Fruit fly (Drosophila melanogaster) whole organism: ENCODE measurements around the gene CG4896.

ENCODE experiments used
- CG8478 ChIP-seq: fragments of >200 bp; optimal IDR thresholded peaks from 2 replicates; lab custom pipeline; 2018; ENCODE audit warnings: inconsistent platforms
- Dll ChIP-seq: fragments of >200 bp; optimal IDR thresholded peaks from 2 replicates; lab custom pipeline; 2017
- EcR ChIP-seq, 2 experiments: fragments of >200 bp; optimal IDR thresholded peaks; 2 replicates each; lab custom pipeline; 2017; ENCODE audit warnings: missing biosample characterization in 2 of 2, missing genetic modification characterization in 2 of 2, missing genetic modification reagents in 2 of 2
- pan ChIP-seq: fragments of >200 bp; optimal IDR thresholded peaks from 2 replicates; lab custom pipeline; 2017
- psq ChIP-seq: fragments of >200 bp; optimal IDR thresholded peaks from 2 replicates; lab custom pipeline; 2017
- usp ChIP-seq: fragments of >200 bp; optimal IDR thresholded peaks from 2 replicates; lab custom pipeline; 2017; ENCODE audit warnings: missing biosample characterization, missing genetic modification characterization, mixed read lengths

The CG4896 gene

dm6 chr2L:1211528-1211927, 34.0 kb downstream of the CG4896 start:
- TF ChIP-seq usp, result no peak
- TF ChIP-seq CG8478 (lab: Kevin White, UChicago), result no peak
- no peak for TF ChIP-seq EcR (GFP tag; optimal IDR thresholded peaks at IDR 0.05; lab: Kevin White, UChicago)
- TF ChIP-seq pan, result no peak
- no peak for TF ChIP-seq psq (lab: Kevin White, UChicago)
- no peak for TF ChIP-seq Dll (lab: Kevin White, UChicago)

DNA sequence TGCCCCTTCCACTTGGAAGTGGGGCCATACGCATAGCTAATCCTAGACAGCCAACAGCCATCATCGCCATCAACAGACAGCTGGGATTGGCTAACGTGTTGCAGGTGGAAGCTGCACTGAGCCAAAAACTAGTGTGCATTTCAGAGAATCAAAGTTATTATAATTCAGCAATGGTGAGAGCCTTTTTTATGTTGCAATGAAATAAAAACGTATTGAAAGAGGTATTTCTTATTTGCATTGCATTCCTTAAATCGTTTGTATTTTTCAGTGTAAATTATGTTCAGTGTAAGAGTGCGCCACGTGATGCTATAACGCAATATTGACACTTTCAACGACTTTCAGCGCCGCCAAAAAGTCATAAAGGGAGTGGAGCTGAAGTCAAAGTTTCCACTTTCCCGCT, 36.1 kb downstream of the CG4896 start:
- TF ChIP-seq Dll (lab: Kevin White, UChicago) (no peak), pan (no peak), CG8478 (lab: Kevin White, UChicago) (no peak), psq (lab: Kevin White, UChicago) (no peak), EcR (GFP tag; optimal IDR thresholded peaks at IDR 0.05; lab: Kevin White, UChicago) (no peak), usp (no peak)

DNA sequence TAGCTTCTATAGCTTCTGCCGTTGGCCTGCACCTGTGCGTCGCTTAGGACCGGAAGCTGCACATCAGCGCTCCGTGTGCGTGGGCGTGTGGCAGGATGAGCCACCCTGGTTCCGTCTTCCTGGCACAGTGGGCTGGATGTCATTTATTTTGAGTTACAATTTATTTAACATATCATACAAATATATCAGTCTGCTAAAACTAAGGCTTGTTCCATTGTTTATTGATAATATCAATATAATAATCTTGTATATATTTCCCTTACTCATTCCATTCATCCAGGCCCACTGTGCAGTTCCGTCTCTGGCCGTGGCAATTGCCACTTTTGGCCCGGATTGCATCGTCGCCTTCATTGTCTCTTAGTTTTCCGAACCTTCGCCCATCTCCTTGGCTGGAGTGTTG, 37.0 kb downstream of the CG4896 start:
- TF ChIP-seq EcR (GFP tag; optimal IDR thresholded peaks at IDR 0.05; lab: Kevin White, UChicago) (no peak), CG8478 (lab: Kevin White, UChicago) (no peak), Dll (lab: Kevin White, UChicago) (no peak), usp (no peak), psq (lab: Kevin White, UChicago) (no peak), pan (no peak)

DNA sequence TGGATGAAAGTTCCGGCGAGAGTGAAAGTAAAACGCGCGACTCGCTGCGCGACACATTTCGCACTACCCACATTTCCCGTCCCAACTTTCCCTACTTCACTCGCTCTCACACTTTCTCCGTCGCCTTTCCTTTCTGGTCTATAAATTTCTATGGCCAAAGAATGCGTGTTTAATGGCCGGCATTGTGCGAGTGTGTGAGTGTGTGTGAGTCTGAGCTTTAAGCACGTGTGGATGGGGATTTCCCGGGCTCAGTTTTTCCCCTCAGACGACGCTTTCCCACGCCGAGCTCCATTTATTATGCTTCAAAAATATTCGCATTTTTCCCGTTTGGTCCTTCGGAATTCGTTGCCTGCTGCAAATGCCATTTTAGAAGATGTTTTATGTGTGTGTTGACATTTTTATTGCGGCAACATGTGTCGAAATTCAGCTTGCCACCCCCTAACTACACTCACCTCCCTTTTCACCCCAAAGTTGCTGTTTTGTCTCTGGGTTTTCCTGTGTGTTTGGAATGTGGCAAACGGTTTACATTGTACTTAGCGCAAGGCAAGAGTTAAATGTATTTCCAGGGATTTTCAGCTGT, 39.6 kb downstream of the CG4896 start:
- TF ChIP-seq psq (lab: Kevin White, UChicago) (no peak), Dll (lab: Kevin White, UChicago) (no peak), EcR (GFP tag; optimal IDR thresholded peaks at IDR 0.05; lab: Kevin White, UChicago) (no peak), CG8478 (lab: Kevin White, UChicago) (no peak), pan (no peak), usp (no peak)

DNA sequence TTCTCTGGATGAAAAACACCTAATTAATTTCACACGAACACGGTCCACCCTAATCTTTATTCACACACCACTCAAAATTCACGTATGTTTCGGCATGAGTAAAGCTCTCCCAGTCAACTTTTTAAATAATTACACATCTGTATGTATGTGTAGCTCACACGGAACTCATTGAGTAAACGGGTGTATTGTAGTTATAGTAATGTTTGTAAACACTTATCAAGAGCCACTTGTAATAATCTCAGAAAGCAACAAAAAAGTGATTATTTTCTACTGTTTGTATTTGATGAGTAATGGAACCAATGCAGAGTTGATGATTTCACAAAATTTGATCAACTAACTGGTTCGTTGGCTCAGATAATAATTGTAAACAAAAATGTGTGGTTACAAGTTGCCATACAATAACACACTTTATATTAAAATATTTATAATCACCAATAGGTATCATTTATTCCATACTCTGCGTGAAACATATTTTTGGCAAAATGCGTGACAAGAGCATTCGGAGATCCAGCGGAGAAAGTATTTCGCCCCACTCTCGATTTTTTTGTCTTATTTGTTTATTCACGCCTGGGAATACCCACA, 40.5 kb downstream of the CG4896 start:
- TF ChIP-seq pan (peak; percentile 62), EcR (GFP tag; optimal IDR thresholded peaks at IDR 0.05; lab: Kevin White, UChicago) (no peak), psq (lab: Kevin White, UChicago) (no peak), Dll (lab: Kevin White, UChicago) (no peak), usp (no peak)

DNA sequence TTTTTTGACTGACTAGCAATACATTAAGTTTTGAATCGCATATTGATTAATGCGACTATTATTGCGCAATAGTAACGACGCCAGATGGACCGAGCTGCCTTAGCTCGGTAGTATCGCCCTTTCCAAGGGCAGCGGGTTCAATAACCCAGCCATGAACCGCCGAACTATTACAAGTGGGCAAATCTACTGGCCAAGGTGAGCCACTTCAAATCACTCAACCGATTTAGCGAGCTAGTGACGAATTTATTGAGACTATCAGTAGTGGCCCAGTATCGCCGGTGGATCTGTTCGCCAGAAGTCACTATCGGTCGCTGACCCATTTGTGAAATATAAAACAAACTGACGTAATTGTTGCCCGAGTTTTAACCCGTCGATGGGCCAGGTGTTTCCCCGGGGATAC, 41.0 kb downstream of the CG4896 start:
- TF ChIP-seq EcR (GFP tag; optimal IDR thresholded peaks at IDR 0.05; lab: Kevin White, UChicago) (no peak), usp (no peak), Dll (lab: Kevin White, UChicago) (no peak), CG8478 (lab: Kevin White, UChicago) (no peak), pan (no peak), psq (lab: Kevin White, UChicago) (no peak)

- no peak for TF ChIP-seq pan
Observed at dm6 chr2L:1218993-1219392, 41.5 kb downstream of the CG4896 start, which contains the start of gene CG42329. Gene CG42329, plus strand, starts transcription at chr2L:1219293.

dm6 chr2L:1230691-1231090, 53.2 kb downstream of the CG4896 start:
- TF ChIP-seq EcR (GFP tag; optimal IDR thresholded peaks at IDR 0.05; lab: Kevin White, UChicago), result no peak
- TF ChIP-seq psq (lab: Kevin White, UChicago), result no peak
- TF ChIP-seq CG8478 (lab: Kevin White, UChicago), result no peak
- no peak for TF ChIP-seq Dll (lab: Kevin White, UChicago)
- TF ChIP-seq usp, result no peak
- TF ChIP-seq pan, result no peak
